Fruit fly (Drosophila melanogaster) whole organism, prepupa: ENCODE measurements around the gene CG9777.

Experiments
- CG1621 ChIP-seq: fragments of 200-800 bp; sonication (Bioruptor generic); optimal IDR thresholded peaks from 3 replicates; lab custom pipeline; 2018; ENCODE audit warnings: missing biosample characterization, mild to moderate bottlenecking, missing genetic modification characterization
- CG4318 ChIP-seq: fragments of 200-800 bp; sonication (Bioruptor generic); optimal IDR thresholded peaks from 3 replicates; lab custom pipeline; 2017; ENCODE audit warnings: missing biosample characterization, mild to moderate bottlenecking, missing genetic modification characterization
- Ets21C ChIP-seq: fragments of 200-800 bp; sonication (Bioruptor generic); optimal IDR thresholded peaks from 3 replicates; lab custom pipeline; 2016; ENCODE audit warnings: missing biosample characterization, missing genetic modification characterization
- Gug ChIP-seq: fragments of 200-800 bp; sonication (Bioruptor generic); IDR thresholded peaks from 2 replicates; pipeline ENCODE4 v1.3.6; 2022; ENCODE audit warnings: missing biosample characterization, missing genetic modification characterization
- cyc ChIP-seq: fragments of 200-800 bp; sonication (Bioruptor generic); optimal IDR thresholded peaks from 3 replicates; lab custom pipeline; 2016; ENCODE audit warnings: missing biosample characterization, missing genetic modification characterization

dm6 chrX:16674538-16674937 lies 42.5 kb upstream of the CG9777 start:
- no peak for TF ChIP-seq CG4318 (GFP tag; lab: Kevin White, UChicago)
- no peak for TF ChIP-seq Ets21C (GFP tag; lab: Kevin White, UChicago)
- no peak for TF ChIP-seq cyc (GFP tag; lab: Kevin White, UChicago)
- no peak for TF ChIP-seq Gug
- no peak for TF ChIP-seq CG1621 (tag; lab: Kevin White, UChicago)
